Worm (Caenorhabditis elegans) whole organism, L2 larva: ENCODE results near the gene pho-1.

Experiments used
- alr-1 ChIP-seq: fragments of 150-350 bp; optimal IDR thresholded peaks from 2 replicates; lab custom pipeline; 2014; ENCODE audit warnings: missing biosample characterization, missing genetic modification characterization
- aly-2 ChIP-seq: fragments of 150-350 bp; optimal IDR thresholded peaks from 2 replicates; lab custom pipeline; 2014; ENCODE audit warnings: missing biosample characterization, missing genetic modification characterization
- blmp-1 ChIP-seq: sonication (generic microtip); optimal IDR thresholded peaks from 2 replicates; lab custom pipeline; 2017; ENCODE audit warnings: missing genetic modification characterization, mild to moderate bottlenecking, missing compliant biosample characterization, antibody characterized with exemption, moderate library complexity; ENCODE audit not compliant: insufficient read depth
- lin-11 ChIP-seq: fragments of 150-350 bp; sonication (generic microtip); optimal IDR thresholded peaks from 2 replicates; lab custom pipeline; 2014; ENCODE audit warnings: missing biosample characterization, missing genetic modification characterization, inconsistent platforms, mixed read lengths
- lsy-2 ChIP-seq, 2 experiments: fragments of 150-350 bp in 1 of 2; sonication (generic microtip) in 1 of 2; optimal IDR thresholded peaks; 2 replicates each; lab custom pipeline; 2014 to 2017; ENCODE audit warnings: missing biosample characterization in 2 of 2, missing genetic modification characterization in 2 of 2
- mab-5 ChIP-seq: fragments of 150-350 bp; optimal IDR thresholded peaks from 2 replicates; lab custom pipeline; 2014; ENCODE audit warnings: missing biosample characterization, missing genetic modification characterization
- mdl-1 ChIP-seq, 2 experiments: fragments of 150-350 bp in 1 of 2; sonication (generic microtip) in 1 of 2; optimal IDR thresholded peaks; 2 replicates each; lab custom pipeline; 2017; ENCODE audit warnings: missing biosample characterization in 2 of 2, missing genetic modification characterization in 2 of 2
- nhr-11 ChIP-seq: fragments of 150-350 bp; optimal IDR thresholded peaks from 2 replicates; lab custom pipeline; 2014; ENCODE audit warnings: missing biosample characterization, missing genetic modification characterization
- nhr-23 ChIP-seq: fragments of 150-350 bp; optimal IDR thresholded peaks from 2 replicates; lab custom pipeline; 2014; ENCODE audit warnings: missing biosample characterization, missing genetic modification reagents, missing genetic modification characterization
- nhr-237 ChIP-seq: fragments of 150-350 bp; optimal IDR thresholded peaks from 2 replicates; lab custom pipeline; 2014; ENCODE audit warnings: missing biosample characterization, missing genetic modification characterization
- nhr-25 ChIP-seq: fragments of 150-350 bp; sonication (generic microtip); optimal IDR thresholded peaks from 3 replicates; lab custom pipeline; 2014; ENCODE audit warnings: missing biosample characterization, missing genetic modification characterization
- sma-3 ChIP-seq: sonication (generic microtip); optimal IDR thresholded peaks from 2 replicates; lab custom pipeline; 2016; ENCODE audit warnings: missing genetic modification reagents, missing genetic modification characterization, missing compliant biosample characterization
- unc-39 ChIP-seq: fragments of 150-350 bp; optimal IDR thresholded peaks from 2 replicates; lab custom pipeline; 2014; ENCODE audit warnings: missing biosample characterization, missing genetic modification characterization
- ztf-4 ChIP-seq: fragments of 150-350 bp; optimal IDR thresholded peaks from 2 replicates; lab custom pipeline; 2014; ENCODE audit warnings: missing biosample characterization, missing genetic modification characterization

- no peak for TF ChIP-seq ztf-4
- TF ChIP-seq mdl-1 (tag; optimal IDR thresholded peaks at IDR 0.05; lab: Kevin White, UChicago): no peak
- no peak for TF ChIP-seq sma-3 (GFP tag; lab: Kevin White, UChicago)
- no peak for TF ChIP-seq alr-1 (tag; lab: Kevin White, UChicago)
- TF ChIP-seq mab-5 (tag; lab: Kevin White, UChicago): no peak
- no peak for TF ChIP-seq blmp-1 (tag; lab: Kevin White, UChicago)
- no peak for TF ChIP-seq nhr-11 (tag; lab: Kevin White, UChicago)
- TF ChIP-seq nhr-25: no peak
- TF ChIP-seq lsy-2 (tag; optimal IDR thresholded peaks at IDR 0.05; lab: Kevin White, UChicago): no peak
- no peak for TF ChIP-seq unc-39 (tag; lab: Kevin White, UChicago)
- no peak for TF ChIP-seq nhr-23 (tag; lab: Kevin White, UChicago)
- TF ChIP-seq nhr-237 (tag; lab: Kevin White, UChicago): no peak
- TF ChIP-seq lin-11: no peak
- no peak for TF ChIP-seq aly-2 (tag; lab: Kevin White, UChicago)
These were observed 43.9 kb downstream of the pho-1 start for ce11 chrII:5191766-5192165.
